Worm (Caenorhabditis elegans) whole organism, L2 larva: ENCODE data around the gene F28A12.10.

Experiments used
- C34F6.9 ChIP-seq: fragments of 150-350 bp; optimal IDR thresholded peaks from 2 replicates; lab custom pipeline; 2014; ENCODE audit warnings: missing biosample characterization, missing genetic modification characterization
- F13H6.1 ChIP-seq: sonication (generic microtip); optimal IDR thresholded peaks from 2 replicates; lab custom pipeline; 2016; ENCODE audit warnings: missing genetic modification characterization, missing compliant biosample characterization
- R02D3.7 ChIP-seq: fragments of 150-350 bp; optimal IDR thresholded peaks from 2 replicates; lab custom pipeline; 2014; ENCODE audit warnings: missing biosample characterization, missing genetic modification characterization
- Y55F3AM.14 ChIP-seq: fragments of 200-800 bp; sonication (Bioruptor generic); optimal IDR thresholded peaks from 2 replicates; lab custom pipeline; 2018; ENCODE audit warnings: mild to moderate bottlenecking, missing genetic modification characterization, missing compliant biosample characterization
- ZK546.5 ChIP-seq: sonication (generic microtip); optimal IDR thresholded peaks from 2 replicates; lab custom pipeline; 2017; ENCODE audit warnings: missing biosample characterization, missing genetic modification characterization
- alr-1 ChIP-seq: fragments of 150-350 bp; optimal IDR thresholded peaks from 2 replicates; lab custom pipeline; 2014; ENCODE audit warnings: missing biosample characterization, missing genetic modification characterization
- aly-2 ChIP-seq: fragments of 150-350 bp; optimal IDR thresholded peaks from 2 replicates; lab custom pipeline; 2014; ENCODE audit warnings: missing biosample characterization, missing genetic modification characterization
- ama-1 ChIP-seq: fragments of 150-350 bp; optimal IDR thresholded peaks from 2 replicates; lab custom pipeline; 2018; ENCODE audit warnings: inconsistent platforms
- blmp-1 ChIP-seq: sonication (generic microtip); optimal IDR thresholded peaks from 2 replicates; lab custom pipeline; 2017; ENCODE audit warnings: missing genetic modification characterization, mild to moderate bottlenecking, missing compliant biosample characterization, antibody characterized with exemption, moderate library complexity; ENCODE audit not compliant: insufficient read depth
- ceh-16 ChIP-seq: fragments of 150-350 bp; optimal IDR thresholded peaks from 2 replicates; lab custom pipeline; 2014; ENCODE audit warnings: missing biosample characterization, missing genetic modification characterization
- ceh-82 ChIP-seq: fragments of 150-350 bp; optimal IDR thresholded peaks from 2 replicates; lab custom pipeline; 2014; ENCODE audit warnings: missing biosample characterization, missing genetic modification characterization
- crh-2 ChIP-seq: sonication (generic microtip); optimal IDR thresholded peaks from 2 replicates; lab custom pipeline; 2017; ENCODE audit warnings: missing biosample characterization, missing genetic modification characterization
- dmd-4 ChIP-seq: sonication (generic microtip); optimal IDR thresholded peaks from 2 replicates; lab custom pipeline; 2017; ENCODE audit warnings: missing biosample characterization, missing genetic modification characterization
- egl-27 ChIP-seq: sonication (generic microtip); optimal IDR thresholded peaks from 3 replicates; lab custom pipeline; 2017; ENCODE audit warnings: missing biosample characterization, missing genetic modification reagents, missing genetic modification characterization
- elt-1 ChIP-seq: fragments of 150-350 bp; optimal IDR thresholded peaks from 2 replicates; lab custom pipeline; 2014; ENCODE audit warnings: missing biosample characterization, missing genetic modification characterization
- elt-3 ChIP-seq: sonication (generic microtip); optimal IDR thresholded peaks from 2 replicates; lab custom pipeline; 2017; ENCODE audit warnings: missing biosample characterization, missing genetic modification characterization
- fos-1 ChIP-seq: fragments of 150-350 bp; optimal IDR thresholded peaks from 2 replicates; lab custom pipeline; 2014; ENCODE audit warnings: missing biosample characterization, missing genetic modification characterization
- gmeb-1 ChIP-seq: fragments of 150-350 bp; optimal IDR thresholded peaks from 2 replicates; lab custom pipeline; 2014; ENCODE audit warnings: missing biosample characterization, missing genetic modification characterization
- lin-11 ChIP-seq: fragments of 150-350 bp; sonication (generic microtip); optimal IDR thresholded peaks from 2 replicates; lab custom pipeline; 2014; ENCODE audit warnings: missing biosample characterization, missing genetic modification characterization, inconsistent platforms, mixed read lengths
- lin-13 ChIP-seq: fragments of 150-350 bp; optimal IDR thresholded peaks from 2 replicates; lab custom pipeline; 2014; ENCODE audit warnings: missing biosample characterization, missing genetic modification reagents, missing genetic modification characterization
- lin-39 ChIP-seq: fragments of 150-350 bp; optimal IDR thresholded peaks from 2 replicates; lab custom pipeline; 2014; ENCODE audit warnings: missing biosample characterization, missing genetic modification reagents, missing genetic modification characterization
- lsy-2 ChIP-seq, 2 experiments: fragments of 150-350 bp in 1 of 2; sonication (generic microtip) in 1 of 2; optimal IDR thresholded peaks; 2 replicates each; lab custom pipeline; 2014 to 2017; ENCODE audit warnings: missing biosample characterization in 2 of 2, missing genetic modification characterization in 2 of 2
- mab-5 ChIP-seq: fragments of 150-350 bp; optimal IDR thresholded peaks from 2 replicates; lab custom pipeline; 2014; ENCODE audit warnings: missing biosample characterization, missing genetic modification characterization
- mbf-1 ChIP-seq: sonication (generic microtip); optimal IDR thresholded peaks from 2 replicates; lab custom pipeline; 2017; ENCODE audit warnings: missing biosample characterization, missing genetic modification characterization
- mdl-1 ChIP-seq, 2 experiments: fragments of 150-350 bp in 1 of 2; sonication (generic microtip) in 1 of 2; optimal IDR thresholded peaks; 2 replicates each; lab custom pipeline; 2017; ENCODE audit warnings: missing biosample characterization in 2 of 2, missing genetic modification characterization in 2 of 2
- nhr-10 ChIP-seq: sonication (generic microtip); optimal IDR thresholded peaks from 2 replicates; lab custom pipeline; 2017; ENCODE audit warnings: missing biosample characterization, missing genetic modification characterization
- nhr-11 ChIP-seq: fragments of 150-350 bp; optimal IDR thresholded peaks from 2 replicates; lab custom pipeline; 2014; ENCODE audit warnings: missing biosample characterization, missing genetic modification characterization
- nhr-12 ChIP-seq: fragments of 150-350 bp; optimal IDR thresholded peaks from 2 replicates; lab custom pipeline; 2014; ENCODE audit warnings: missing biosample characterization, missing genetic modification characterization
- nhr-129 ChIP-seq: fragments of 150-350 bp; optimal IDR thresholded peaks from 2 replicates; lab custom pipeline; 2014; ENCODE audit warnings: missing biosample characterization, missing genetic modification characterization
- nhr-21 ChIP-seq: fragments of 150-350 bp; optimal IDR thresholded peaks from 2 replicates; lab custom pipeline; 2014; ENCODE audit warnings: missing biosample characterization, missing genetic modification characterization
- nhr-23 ChIP-seq: fragments of 150-350 bp; optimal IDR thresholded peaks from 2 replicates; lab custom pipeline; 2014; ENCODE audit warnings: missing biosample characterization, missing genetic modification reagents, missing genetic modification characterization
- nhr-237 ChIP-seq: fragments of 150-350 bp; optimal IDR thresholded peaks from 2 replicates; lab custom pipeline; 2014; ENCODE audit warnings: missing biosample characterization, missing genetic modification characterization
- nhr-25 ChIP-seq: fragments of 150-350 bp; sonication (generic microtip); optimal IDR thresholded peaks from 3 replicates; lab custom pipeline; 2014; ENCODE audit warnings: missing biosample characterization, missing genetic modification characterization
- nhr-6 ChIP-seq: fragments of 150-350 bp; optimal IDR thresholded peaks from 2 replicates; lab custom pipeline; 2014; ENCODE audit warnings: missing biosample characterization, missing genetic modification characterization
- nhr-77 ChIP-seq: fragments of 150-350 bp; optimal IDR thresholded peaks from 2 replicates; lab custom pipeline; 2014; ENCODE audit warnings: missing biosample characterization, missing genetic modification characterization
- peb-1 ChIP-seq: fragments of 150-350 bp; optimal IDR thresholded peaks from 2 replicates; lab custom pipeline; 2014; ENCODE audit warnings: missing biosample characterization, missing genetic modification characterization
- sem-4 ChIP-seq: fragments of 150-350 bp; optimal IDR thresholded peaks from 2 replicates; lab custom pipeline; 2014; ENCODE audit warnings: missing biosample characterization, missing genetic modification reagents, missing genetic modification characterization
- skn-1 ChIP-seq: sonication (generic microtip); optimal IDR thresholded peaks from 2 replicates; lab custom pipeline; 2017; ENCODE audit warnings: missing biosample characterization, missing genetic modification characterization
- sma-3 ChIP-seq: sonication (generic microtip); optimal IDR thresholded peaks from 2 replicates; lab custom pipeline; 2016; ENCODE audit warnings: missing genetic modification reagents, missing genetic modification characterization, missing compliant biosample characterization
- sma-9 ChIP-seq, 2 experiments: fragments of 150-350 bp in 1 of 2; sonication (generic microtip) in 1 of 2; optimal IDR thresholded peaks; 2 replicates each; lab custom pipeline; 2014 to 2016; ENCODE audit warnings: missing genetic modification characterization in 2 of 2, mild to moderate bottlenecking in 1 of 2, missing biosample characterization in 1 of 2, missing compliant biosample characterization in 1 of 2, missing genetic modification reagents in 1 of 2, moderate library complexity in 1 of 2
- snpc-4 ChIP-seq: fragments of 150-350 bp; optimal IDR thresholded peaks from 2 replicates; lab custom pipeline; 2014; ENCODE audit warnings: missing biosample characterization, missing genetic modification characterization
- unc-39 ChIP-seq: fragments of 150-350 bp; optimal IDR thresholded peaks from 2 replicates; lab custom pipeline; 2014; ENCODE audit warnings: missing biosample characterization, missing genetic modification characterization
- unc-55 ChIP-seq: fragments of 150-350 bp; sonication (generic microtip); optimal IDR thresholded peaks from 3 replicates; lab custom pipeline; 2014; ENCODE audit warnings: missing biosample characterization, missing genetic modification reagents, missing genetic modification characterization
- unc-62 ChIP-seq: fragments of 150-350 bp; optimal IDR thresholded peaks from 2 replicates; lab custom pipeline; 2014; ENCODE audit warnings: missing biosample characterization, missing genetic modification reagents, missing genetic modification characterization
- zag-1 ChIP-seq: fragments of 150-350 bp; optimal IDR thresholded peaks from 2 replicates; lab custom pipeline; 2014; ENCODE audit warnings: missing biosample characterization, missing genetic modification characterization
- ztf-1 ChIP-seq: fragments of 200-800 bp; sonication (Bioruptor generic); conservative IDR thresholded peaks from 2 replicates; pipeline ENCODE4 v1.3.6; 2022; ENCODE audit warnings: missing genetic modification characterization, missing compliant biosample characterization
- ztf-11 ChIP-seq: sonication (generic microtip); optimal IDR thresholded peaks from 2 replicates; lab custom pipeline; 2017; ENCODE audit warnings: missing biosample characterization, missing genetic modification characterization
- ztf-4 ChIP-seq: fragments of 150-350 bp; optimal IDR thresholded peaks from 2 replicates; lab custom pipeline; 2014; ENCODE audit warnings: missing biosample characterization, missing genetic modification characterization

Gene F28A12.10

ce11 chrV:8606099-8606696, 31.4 kb downstream of the F28A12.10 start, which contains the start of gene vps-60:
Gene vps-60 (minus strand): TSS chrV:8606128.
- peak; percentile 20 for TF ChIP-seq nhr-10 (tag; lab: Kevin White, UChicago)
- TF ChIP-seq lin-39 (tag; lab: Kevin White, UChicago), result no peak
- peak; percentile 94 for TF ChIP-seq sma-9 (GFP tag; optimal IDR thresholded peaks at IDR 0.05; lab: Kevin White, UChicago)
- TF ChIP-seq sma-9 (tag; optimal IDR thresholded peaks at IDR 0.05; lab: Kevin White, UChicago), result no peak
- TF ChIP-seq F13H6.1 (tag; lab: Kevin White, UChicago), result peak; percentile 90
- TF ChIP-seq lin-13 (GFP tag; lab: Kevin White, UChicago), result peak; percentile 94
- TF ChIP-seq lin-11 (tag; lab: Kevin White, UChicago), result peak; percentile 91
- TF ChIP-seq ceh-16 (tag; lab: Kevin White, UChicago), result peak; percentile 30
- peak; percentile 84 for TF ChIP-seq zag-1
- TF ChIP-seq elt-3 (tag; lab: Kevin White, UChicago), result no peak
- peak; percentile 71 for TF ChIP-seq egl-27
- TF ChIP-seq nhr-129 (tag; lab: Kevin White, UChicago), result peak; percentile 92
- no peak for TF ChIP-seq R02D3.7 (tag; lab: Kevin White, UChicago)
- TF ChIP-seq sma-3 (GFP tag; lab: Kevin White, UChicago), result peak; percentile 94
- TF ChIP-seq unc-39, result no peak
- TF ChIP-seq ceh-82 (tag; lab: Kevin White, UChicago), result no peak
- TF ChIP-seq nhr-12, result no peak
- TF ChIP-seq lsy-2 (tag; optimal IDR thresholded peaks at IDR 0.05; lab: Kevin White, UChicago), result peak; percentile 74 to 93
- TF ChIP-seq elt-1, result no peak
- TF ChIP-seq nhr-77 (tag; lab: Kevin White, UChicago), result no peak
- TF ChIP-seq gmeb-1 (tag; lab: Kevin White, UChicago), result peak; percentile 84
- TF ChIP-seq snpc-4 (tag; lab: Kevin White, UChicago), result peak; percentile 86
- TF ChIP-seq Y55F3AM.14 (GFP tag; lab: Kevin White, UChicago), result peak; percentile 75
- peak; percentile 76 for TF ChIP-seq nhr-6 (tag; lab: Kevin White, UChicago)
- no peak for TF ChIP-seq dmd-4 (tag; lab: Kevin White, UChicago)
- TF ChIP-seq nhr-25 (tag; lab: Kevin White, UChicago), result peak; percentile 84
- TF ChIP-seq ztf-11 (tag; lab: Kevin White, UChicago), result no peak
- TF ChIP-seq nhr-23, result no peak
- peak; percentile 14 for TF ChIP-seq skn-1 (tag; lab: Kevin White, UChicago)
- TF ChIP-seq mdl-1 (tag; optimal IDR thresholded peaks at IDR 0.05; lab: Kevin White, UChicago), result peak; percentile 29 to 72
- no peak for TF ChIP-seq alr-1 (tag; lab: Kevin White, UChicago)
- peak; percentile 87 for TF ChIP-seq nhr-21
- TF ChIP-seq ama-1 (lab: Kevin White, UChicago), result peak; percentile 64
- peak; percentile 98 for TF ChIP-seq C34F6.9
- peak; percentile 85 for TF ChIP-seq mab-5 (tag; lab: Kevin White, UChicago)
- TF ChIP-seq peb-1, result no peak
- no peak for TF ChIP-seq nhr-11 (tag; lab: Kevin White, UChicago)
- no peak for TF ChIP-seq aly-2 (tag; lab: Kevin White, UChicago)
- TF ChIP-seq unc-55 (GFP tag; lab: Kevin White, UChicago), result peak; percentile 99
- no peak for TF ChIP-seq nhr-237 (tag; lab: Kevin White, UChicago)
- peak; percentile 90 for TF ChIP-seq sem-4 (tag; lab: Kevin White, UChicago)
- TF ChIP-seq ztf-4 (tag; lab: Kevin White, UChicago), result peak; percentile 90
- TF ChIP-seq crh-2 (tag; lab: Kevin White, UChicago), result peak; percentile 98
- TF ChIP-seq blmp-1, result peak; percentile 91
- TF ChIP-seq mbf-1 (tag; lab: Kevin White, UChicago), result no peak
- peak; percentile 51 for TF ChIP-seq unc-62
- TF ChIP-seq ztf-1, result no peak
- TF ChIP-seq ZK546.5, result peak; percentile 27
- peak; percentile 100 for TF ChIP-seq fos-1 (tag; lab: Kevin White, UChicago)
